Fruit fly (Drosophila melanogaster) whole organism: Measurements from ENCODE around the gene SmB.

ENCODE experiments used
- CG8478 ChIP-seq: fragments of >200 bp; optimal IDR thresholded peaks from 2 replicates; lab custom pipeline; 2018; ENCODE audit warnings: inconsistent platforms
- Dll ChIP-seq: fragments of >200 bp; optimal IDR thresholded peaks from 2 replicates; lab custom pipeline; 2017
- EcR ChIP-seq, 2 experiments: fragments of >200 bp; optimal IDR thresholded peaks; 2 replicates each; lab custom pipeline; 2017; ENCODE audit warnings: missing biosample characterization in 2 of 2, missing genetic modification characterization in 2 of 2, missing genetic modification reagents in 2 of 2
- pan ChIP-seq: fragments of >200 bp; optimal IDR thresholded peaks from 2 replicates; lab custom pipeline; 2017
- psq ChIP-seq: fragments of >200 bp; optimal IDR thresholded peaks from 2 replicates; lab custom pipeline; 2017
- usp ChIP-seq: fragments of >200 bp; optimal IDR thresholded peaks from 2 replicates; lab custom pipeline; 2017; ENCODE audit warnings: missing biosample characterization, missing genetic modification characterization, mixed read lengths

DNA sequence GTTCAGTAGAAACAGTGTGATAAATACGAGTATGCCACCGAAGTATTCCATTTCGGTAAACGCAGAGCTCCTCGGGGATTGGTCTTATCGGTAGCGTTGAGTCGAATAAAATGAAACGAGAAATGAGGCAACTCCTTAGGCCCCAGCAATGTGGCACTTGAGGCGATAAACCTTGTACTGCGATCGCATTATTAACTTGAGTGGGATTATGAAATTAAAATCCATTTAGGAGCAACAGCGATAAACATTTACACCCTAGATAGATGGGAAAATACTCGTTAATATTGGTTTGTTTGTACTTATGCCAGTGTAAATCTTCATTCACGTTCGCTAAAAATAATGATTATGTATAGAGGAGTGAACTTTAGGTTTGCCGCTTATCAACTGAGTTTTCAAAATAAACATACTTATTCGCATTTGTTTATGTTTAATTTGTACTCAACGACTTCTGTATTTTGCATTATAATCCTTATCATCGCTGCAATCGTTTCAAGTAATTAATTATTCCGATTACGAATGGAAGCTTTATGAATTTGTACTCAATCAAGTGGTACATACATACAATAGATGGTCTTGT, 29.6 kb upstream of the SmB start:
- no peak for TF ChIP-seq usp (GFP tag; lab: Kevin White, UChicago)
- TF ChIP-seq psq (lab: Kevin White, UChicago), result no peak
- TF ChIP-seq pan (lab: Kevin White, UChicago), result no peak
- no peak for TF ChIP-seq CG8478 (lab: Kevin White, UChicago)
- TF ChIP-seq Dll (lab: Kevin White, UChicago), result no peak
- no peak for TF ChIP-seq EcR (GFP tag; optimal IDR thresholded peaks at IDR 0.05; lab: Kevin White, UChicago)
